Worm (Caenorhabditis elegans) whole organism, L2 larva: ENCODE data around the gene lgc-42.

ENCODE experiments used
- aly-2 ChIP-seq: fragments of 150-350 bp; optimal IDR thresholded peaks from 2 replicates; lab custom pipeline; 2014; ENCODE audit warnings: missing biosample characterization, missing genetic modification characterization
- ama-1 ChIP-seq: fragments of 150-350 bp; optimal IDR thresholded peaks from 2 replicates; lab custom pipeline; 2018; ENCODE audit warnings: inconsistent platforms
- blmp-1 ChIP-seq: sonication (generic microtip); optimal IDR thresholded peaks from 2 replicates; lab custom pipeline; 2017; ENCODE audit warnings: missing genetic modification characterization, mild to moderate bottlenecking, missing compliant biosample characterization, antibody characterized with exemption, moderate library complexity; ENCODE audit not compliant: insufficient read depth
- ceh-82 ChIP-seq: fragments of 150-350 bp; optimal IDR thresholded peaks from 2 replicates; lab custom pipeline; 2014; ENCODE audit warnings: missing biosample characterization, missing genetic modification characterization
- dmd-4 ChIP-seq: sonication (generic microtip); optimal IDR thresholded peaks from 2 replicates; lab custom pipeline; 2017; ENCODE audit warnings: missing biosample characterization, missing genetic modification characterization
- egl-27 ChIP-seq: sonication (generic microtip); optimal IDR thresholded peaks from 3 replicates; lab custom pipeline; 2017; ENCODE audit warnings: missing biosample characterization, missing genetic modification reagents, missing genetic modification characterization
- elt-3 ChIP-seq: sonication (generic microtip); optimal IDR thresholded peaks from 2 replicates; lab custom pipeline; 2017; ENCODE audit warnings: missing biosample characterization, missing genetic modification characterization
- gmeb-1 ChIP-seq: fragments of 150-350 bp; optimal IDR thresholded peaks from 2 replicates; lab custom pipeline; 2014; ENCODE audit warnings: missing biosample characterization, missing genetic modification characterization
- lin-39 ChIP-seq: fragments of 150-350 bp; optimal IDR thresholded peaks from 2 replicates; lab custom pipeline; 2014; ENCODE audit warnings: missing biosample characterization, missing genetic modification reagents, missing genetic modification characterization
- lsy-2 ChIP-seq, 2 experiments: fragments of 150-350 bp in 1 of 2; sonication (generic microtip) in 1 of 2; optimal IDR thresholded peaks; 2 replicates each; lab custom pipeline; 2014 to 2017; ENCODE audit warnings: missing biosample characterization in 2 of 2, missing genetic modification characterization in 2 of 2
- nhr-23 ChIP-seq: fragments of 150-350 bp; optimal IDR thresholded peaks from 2 replicates; lab custom pipeline; 2014; ENCODE audit warnings: missing biosample characterization, missing genetic modification reagents, missing genetic modification characterization
- nhr-237 ChIP-seq: fragments of 150-350 bp; optimal IDR thresholded peaks from 2 replicates; lab custom pipeline; 2014; ENCODE audit warnings: missing biosample characterization, missing genetic modification characterization
- unc-39 ChIP-seq: fragments of 150-350 bp; optimal IDR thresholded peaks from 2 replicates; lab custom pipeline; 2014; ENCODE audit warnings: missing biosample characterization, missing genetic modification characterization
- ztf-4 ChIP-seq: fragments of 150-350 bp; optimal IDR thresholded peaks from 2 replicates; lab custom pipeline; 2014; ENCODE audit warnings: missing biosample characterization, missing genetic modification characterization

DNA sequence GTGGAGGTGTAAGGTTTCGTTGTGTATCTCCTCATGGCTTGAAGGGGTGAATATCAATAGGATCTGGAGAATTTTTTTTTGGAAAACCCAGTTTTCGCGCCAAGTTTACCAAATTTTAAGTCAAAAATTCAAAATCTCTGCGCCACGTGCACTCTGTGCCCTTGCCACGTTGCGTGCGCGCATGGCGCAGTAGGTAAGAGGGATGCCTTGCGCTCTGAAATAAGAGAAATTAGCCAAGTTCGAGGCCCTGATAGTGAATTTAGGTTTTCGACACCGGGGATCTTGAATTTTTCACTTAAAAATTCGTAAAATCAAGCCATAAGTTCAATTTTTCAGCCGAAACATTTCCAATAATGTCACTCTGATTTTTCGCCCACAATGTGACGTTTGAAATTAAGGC, 16.2 kb upstream of the lgc-42 start:
- no peak for TF ChIP-seq dmd-4 (tag; lab: Kevin White, UChicago)
- no peak for TF ChIP-seq elt-3 (tag; lab: Kevin White, UChicago)
- TF ChIP-seq egl-27: no peak
- TF ChIP-seq ceh-82: no peak
- no peak for TF ChIP-seq aly-2 (tag; lab: Kevin White, UChicago)
- TF ChIP-seq nhr-237 (tag; lab: Kevin White, UChicago): no peak
- TF ChIP-seq lsy-2 (tag; optimal IDR thresholded peaks at IDR 0.05; lab: Kevin White, UChicago): no peak
- TF ChIP-seq ama-1 (lab: Kevin White, UChicago): no peak
- TF ChIP-seq blmp-1: no peak
- no peak for TF ChIP-seq nhr-23
- no peak for TF ChIP-seq ztf-4
- TF ChIP-seq gmeb-1 (tag; lab: Kevin White, UChicago): no peak
- TF ChIP-seq lin-39 (tag; lab: Kevin White, UChicago): no peak
- TF ChIP-seq unc-39 (tag; lab: Kevin White, UChicago): no peak
